Fruit fly (Drosophila melanogaster) whole organism, wandering third instar larva: Measurements from ENCODE around the gene CG7800.

Experiments
- Hnf4 ChIP-seq: fragments of 200-800 bp; sonication (Bioruptor generic); optimal IDR thresholded peaks from 2 replicates; lab custom pipeline; 2016; ENCODE audit warnings: missing biosample characterization, mild to moderate bottlenecking, missing genetic modification characterization
- Hr78 ChIP-seq: fragments of >200 bp; optimal IDR thresholded peaks from 2 replicates; lab custom pipeline; 2017; ENCODE audit warnings: missing biosample characterization, missing genetic modification characterization
- Hr83 ChIP-seq: fragments of 200-300 bp; sonication (Bioruptor generic); optimal IDR thresholded peaks from 2 replicates; lab custom pipeline; 2016; ENCODE audit warnings: missing biosample characterization, mild to moderate bottlenecking, missing genetic modification characterization, moderate library complexity; ENCODE audit not compliant: poor library complexity, severe bottlenecking
- Sp1 ChIP-seq: fragments of 200-800 bp; sonication (Bioruptor generic); optimal IDR thresholded peaks from 3 replicates; lab custom pipeline; 2019; ENCODE audit warnings: missing biosample characterization, mild to moderate bottlenecking, missing genetic modification characterization, moderate library complexity
- br ChIP-seq: fragments of 200-800 bp; sonication (Bioruptor generic); optimal IDR thresholded peaks from 2 replicates; lab custom pipeline; 2016; ENCODE audit warnings: missing biosample characterization, missing genetic modification characterization
- fru ChIP-seq: fragments of 200-800 bp; sonication (Bioruptor generic); optimal IDR thresholded peaks from 3 replicates; lab custom pipeline; 2016; ENCODE audit warnings: missing biosample characterization, mild to moderate bottlenecking, missing genetic modification characterization
- h ChIP-seq: fragments of 200-800 bp; sonication (Bioruptor generic); optimal IDR thresholded peaks from 3 replicates; lab custom pipeline; 2016; ENCODE audit warnings: missing biosample characterization, mild to moderate bottlenecking, missing genetic modification characterization
- jim ChIP-seq: fragments of 175-275, 200-325 bp; sonication (Bioruptor generic); optimal IDR thresholded peaks from 2 replicates; lab custom pipeline; 2016; ENCODE audit warnings: missing biosample characterization, mild to moderate bottlenecking, missing genetic modification characterization
- lola ChIP-seq: fragments of >200 bp; optimal IDR thresholded peaks from 2 replicates; lab custom pipeline; 2017; ENCODE audit warnings: missing biosample characterization, missing genetic modification characterization
- psq ChIP-seq: fragments of 200-800 bp; sonication (Bioruptor generic); optimal IDR thresholded peaks from 3 replicates; lab custom pipeline; 2017; ENCODE audit warnings: missing biosample characterization, mild to moderate bottlenecking, missing genetic modification characterization, moderate library complexity
- sv ChIP-seq: fragments of 200-800 bp; sonication (Bioruptor generic); optimal IDR thresholded peaks from 3 replicates; lab custom pipeline; 2016; ENCODE audit warnings: missing biosample characterization, missing genetic modification characterization
- usp ChIP-seq: fragments of >200 bp; optimal IDR thresholded peaks from 2 replicates; lab custom pipeline; 2017; ENCODE audit warnings: missing biosample characterization, missing genetic modification characterization

DNA sequence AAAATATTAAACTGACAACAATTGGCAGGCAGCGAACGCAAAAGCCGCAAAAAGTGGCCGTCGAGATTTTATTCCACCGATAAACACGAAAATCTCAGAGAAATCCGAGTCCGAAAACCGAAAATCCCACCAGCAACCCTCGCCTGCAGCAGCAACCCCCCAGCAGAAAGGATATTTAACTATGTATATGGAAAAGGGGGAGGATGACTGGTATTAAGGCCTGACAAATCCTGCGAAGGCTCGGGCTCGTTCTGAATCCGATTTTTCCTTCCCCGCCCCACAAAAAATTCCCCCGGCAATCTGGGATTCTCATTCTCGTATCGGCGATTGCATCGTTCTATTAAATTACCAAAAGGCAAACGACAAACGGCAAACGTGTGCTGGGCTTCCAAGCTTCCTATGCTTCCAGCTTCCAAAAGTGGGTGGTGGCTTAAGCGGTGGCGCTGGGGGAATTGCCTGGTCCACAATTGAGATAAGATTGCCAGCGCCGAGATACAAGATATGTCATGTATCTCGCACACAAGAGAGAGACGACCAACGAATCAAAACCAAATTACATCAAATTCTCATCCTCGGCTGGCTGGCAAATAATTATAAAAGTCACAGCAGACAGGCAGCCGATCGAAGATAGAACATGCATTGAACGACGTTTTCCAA, 25.4 kb upstream of the CG7800 start:
- TF ChIP-seq Sp1, result no peak
- TF ChIP-seq br, result no peak
- TF ChIP-seq usp (GFP tag; lab: Kevin White, UChicago), result no peak
- TF ChIP-seq h (GFP tag; lab: Kevin White, UChicago), result no peak
- TF ChIP-seq psq (GFP tag; lab: Kevin White, UChicago), result no peak
- no peak for TF ChIP-seq jim (GFP tag; lab: Kevin White, UChicago)
- no peak for TF ChIP-seq sv (GFP tag; lab: Kevin White, UChicago)
- TF ChIP-seq Hr78, result no peak
- TF ChIP-seq Hnf4 (GFP tag; lab: Kevin White, UChicago), result no peak
- no peak for TF ChIP-seq fru (GFP tag; lab: Kevin White, UChicago)
- TF ChIP-seq Hr83 (GFP tag; lab: Kevin White, UChicago), result no peak
- TF ChIP-seq lola, result no peak
